Worm (Caenorhabditis elegans) whole organism, L3 larva: ENCODE measurements around the gene K01D12.20.
A peak's percentile ranks its signal among the peaks of the same experiment; 100 is the strongest.

Experiments
- R02D3.7 ChIP-seq: fragments of 150-350 bp; optimal IDR thresholded peaks from 2 replicates; lab custom pipeline; 2014; ENCODE audit warnings: missing biosample characterization, missing genetic modification characterization
- ZK546.5 ChIP-seq: sonication (generic microtip); optimal IDR thresholded peaks from 2 replicates; lab custom pipeline; 2017; ENCODE audit warnings: missing biosample characterization, missing genetic modification characterization
- aly-2 ChIP-seq: fragments of 150-350 bp; optimal IDR thresholded peaks from 2 replicates; lab custom pipeline; 2014; ENCODE audit warnings: missing biosample characterization, missing genetic modification characterization
- ama-1 ChIP-seq: fragments of 150-350 bp; optimal IDR thresholded peaks from 2 replicates; lab custom pipeline; 2018
- ceh-16 ChIP-seq: sonication (generic microtip); optimal IDR thresholded peaks from 2 replicates; lab custom pipeline; 2017; ENCODE audit warnings: missing biosample characterization, missing genetic modification characterization
- ceh-28 ChIP-seq: fragments of 150-350 bp; optimal IDR thresholded peaks from 2 replicates; lab custom pipeline; 2014; ENCODE audit warnings: missing biosample characterization, missing genetic modification reagents, missing genetic modification characterization
- ceh-82 ChIP-seq: fragments of 150-350 bp; optimal IDR thresholded peaks from 2 replicates; lab custom pipeline; 2014; ENCODE audit warnings: missing biosample characterization, missing genetic modification characterization
- ceh-9 ChIP-seq: sonication (generic microtip); optimal IDR thresholded peaks from 2 replicates; lab custom pipeline; 2018; ENCODE audit warnings: missing biosample characterization, missing genetic modification characterization
- daf-12 ChIP-seq: fragments of 150-350 bp; optimal IDR thresholded peaks from 2 replicates; lab custom pipeline; 2014; ENCODE audit warnings: missing biosample characterization, missing genetic modification reagents, missing genetic modification characterization
- egl-27 ChIP-seq: sonication (generic microtip); optimal IDR thresholded peaks from 4 replicates; lab custom pipeline; 2017; ENCODE audit warnings: missing biosample characterization, missing genetic modification reagents, missing genetic modification characterization
- egl-5 ChIP-seq: fragments of 150-350 bp; optimal IDR thresholded peaks from 2 replicates; lab custom pipeline; 2017; ENCODE audit warnings: missing biosample characterization, missing genetic modification reagents, missing genetic modification characterization, inconsistent platforms
- elt-1 ChIP-seq: fragments of 150-350 bp; optimal IDR thresholded peaks from 2 replicates; lab custom pipeline; 2014; ENCODE audit warnings: missing biosample characterization, missing genetic modification characterization
- elt-2 ChIP-seq: sonication (generic microtip); optimal IDR thresholded peaks from 2 replicates; lab custom pipeline; 2016; ENCODE audit warnings: missing genetic modification reagents, mild to moderate bottlenecking, missing genetic modification characterization, missing compliant biosample characterization
- elt-3 ChIP-seq, 3 experiments: fragments of 150-350 bp in 1 of 3; sonication (generic microtip) in 2 of 3; optimal IDR thresholded peaks; 2 replicates in 2 of 3; 4 replicates in 1 of 3; lab custom pipeline; 2014 to 2017; ENCODE audit warnings: missing biosample characterization in 3 of 3, missing genetic modification characterization in 3 of 3
- fkh-10 ChIP-seq: sonication (generic microtip); optimal IDR thresholded peaks from 2 replicates; lab custom pipeline; 2017; ENCODE audit warnings: missing biosample characterization, missing genetic modification reagents, missing genetic modification characterization
- fkh-2 ChIP-seq: fragments of 150-350 bp; optimal IDR thresholded peaks from 2 replicates; lab custom pipeline; 2014; ENCODE audit warnings: missing biosample characterization, missing genetic modification reagents, missing genetic modification characterization
- fos-1 ChIP-seq: fragments of 150-350 bp; optimal IDR thresholded peaks from 2 replicates; lab custom pipeline; 2014; ENCODE audit warnings: missing biosample characterization, missing genetic modification characterization
- hmg-11 ChIP-seq: sonication (generic microtip); optimal IDR thresholded peaks from 2 replicates; lab custom pipeline; 2016; ENCODE audit warnings: missing genetic modification characterization, missing compliant biosample characterization
- jun-1 ChIP-seq: fragments of 150-350 bp; optimal IDR thresholded peaks from 2 replicates; lab custom pipeline; 2014; ENCODE audit warnings: missing biosample characterization, missing genetic modification reagents, missing genetic modification characterization
- lin-15B ChIP-seq: fragments of 150-350 bp; optimal IDR thresholded peaks from 2 replicates; lab custom pipeline; 2014; ENCODE audit warnings: missing biosample characterization, missing genetic modification characterization
- lsy-12 ChIP-seq: sonication (generic microtip); optimal IDR thresholded peaks from 2 replicates; lab custom pipeline; 2016; ENCODE audit warnings: mild to moderate bottlenecking, missing genetic modification characterization, missing compliant biosample characterization
- mml-1 ChIP-seq: fragments of 150-350 bp; sonication (generic microtip); optimal IDR thresholded peaks from 3 replicates; lab custom pipeline; 2014; ENCODE audit warnings: missing biosample characterization, missing genetic modification characterization
- nhr-11 ChIP-seq: fragments of 150-350 bp; optimal IDR thresholded peaks from 2 replicates; lab custom pipeline; 2014; ENCODE audit warnings: missing biosample characterization, missing genetic modification characterization
- nhr-23 ChIP-seq: fragments of 150-350 bp; optimal IDR thresholded peaks from 2 replicates; lab custom pipeline; 2014; ENCODE audit warnings: missing biosample characterization, missing genetic modification reagents, missing genetic modification characterization
- nhr-237 ChIP-seq: fragments of 150-350 bp; optimal IDR thresholded peaks from 2 replicates; lab custom pipeline; 2014; ENCODE audit warnings: missing biosample characterization, missing genetic modification characterization
- nhr-25 ChIP-seq: sonication (generic microtip); optimal IDR thresholded peaks from 2 replicates; lab custom pipeline; 2017; ENCODE audit warnings: missing biosample characterization, missing genetic modification characterization
- nhr-28 ChIP-seq: fragments of 150-350 bp; optimal IDR thresholded peaks from 2 replicates; lab custom pipeline; 2014; ENCODE audit warnings: missing biosample characterization, missing genetic modification characterization
- nhr-43 ChIP-seq: sonication (generic microtip); optimal IDR thresholded peaks from 2 replicates; lab custom pipeline; 2016; ENCODE audit warnings: mild to moderate bottlenecking, missing genetic modification characterization, missing compliant biosample characterization; ENCODE audit not compliant: poor library complexity, severe bottlenecking
- nhr-67 ChIP-seq: fragments of 150-350 bp; optimal IDR thresholded peaks from 2 replicates; lab custom pipeline; 2014; ENCODE audit warnings: missing biosample characterization, missing genetic modification characterization
- pqm-1 ChIP-seq: fragments of 150-350 bp; optimal IDR thresholded peaks from 2 replicates; lab custom pipeline; 2017; ENCODE audit warnings: missing biosample characterization, missing genetic modification characterization, inconsistent platforms
- sea-2 ChIP-seq: fragments of 150-350 bp; sonication (generic microtip); optimal IDR thresholded peaks from 4 replicates; lab custom pipeline; 2014; ENCODE audit warnings: missing biosample characterization, missing genetic modification reagents, missing genetic modification characterization
- skn-1 ChIP-seq: fragments of 150-350 bp; optimal IDR thresholded peaks from 2 replicates; lab custom pipeline; 2014; ENCODE audit warnings: missing biosample characterization, missing genetic modification characterization
- snpc-4 ChIP-seq: fragments of 150-350 bp; optimal IDR thresholded peaks from 2 replicates; lab custom pipeline; 2014; ENCODE audit warnings: missing biosample characterization, missing genetic modification characterization
- tbx-2 ChIP-seq: sonication (generic microtip); optimal IDR thresholded peaks from 2 replicates; lab custom pipeline; 2016; ENCODE audit warnings: mild to moderate bottlenecking, missing genetic modification characterization, missing compliant biosample characterization
- unc-39 ChIP-seq: sonication (generic microtip); optimal IDR thresholded peaks from 4 replicates; lab custom pipeline; 2017; ENCODE audit warnings: missing biosample characterization, missing genetic modification characterization
- unc-62 ChIP-seq: fragments of 150-350 bp; sonication (generic microtip); optimal IDR thresholded peaks from 4 replicates; lab custom pipeline; 2014; ENCODE audit warnings: missing biosample characterization, missing genetic modification reagents, missing genetic modification characterization
- ztf-11 ChIP-seq: fragments of 150-350 bp; optimal IDR thresholded peaks from 2 replicates; lab custom pipeline; 2014; ENCODE audit warnings: missing biosample characterization, missing genetic modification characterization
- ztf-4 ChIP-seq: fragments of 150-350 bp; optimal IDR thresholded peaks from 2 replicates; lab custom pipeline; 2014; ENCODE audit warnings: missing biosample characterization, missing genetic modification characterization

Gene K01D12.20

ce11 chrV:12432111-12432510 lies 31.5 kb upstream of the K01D12.20 start, which contains the start of gene C54D10.13:
C54D10.13 (minus strand) TSS chrV:12432289.
- TF ChIP-seq pqm-1 (peak; percentile 62), elt-2 (tag; lab: Kevin White, UChicago) (peak; percentile 48), nhr-43 (no peak), aly-2 (tag; lab: Kevin White, UChicago) (no peak)

ce11 chrV:12429039-12429438 lies 28.4 kb upstream of the K01D12.20 start, which contains the start of gene C54D10.5:
C54D10.5 (plus strand) TSS chrV:12429339.
- TF ChIP-seq ceh-9 (tag; lab: Kevin White, UChicago), result no peak
- no peak for TF ChIP-seq nhr-28 (tag; lab: Kevin White, UChicago)
- no peak for TF ChIP-seq ztf-11
- TF ChIP-seq nhr-11 (tag; lab: Kevin White, UChicago), result no peak
- TF ChIP-seq elt-3 (tag; optimal IDR thresholded peaks at IDR 0.05; lab: Kevin White, UChicago), result no peak
- TF ChIP-seq ama-1 (lab: Kevin White, UChicago), result no peak
- TF ChIP-seq fos-1 (tag; lab: Kevin White, UChicago), result no peak
- TF ChIP-seq snpc-4 (tag; lab: Kevin White, UChicago), result no peak
- no peak for TF ChIP-seq fkh-2 (tag; lab: Kevin White, UChicago)
- no peak for TF ChIP-seq nhr-25 (tag; lab: Kevin White, UChicago)
- TF ChIP-seq pqm-1, result no peak
- no peak for TF ChIP-seq ceh-16 (tag; lab: Kevin White, UChicago)
- no peak for TF ChIP-seq elt-2 (tag; lab: Kevin White, UChicago)
- no peak for TF ChIP-seq unc-39 (tag; lab: Kevin White, UChicago)
- TF ChIP-seq nhr-67 (tag; lab: Kevin White, UChicago), result no peak
- TF ChIP-seq daf-12, result no peak
- TF ChIP-seq mml-1 (tag; lab: Kevin White, UChicago), result no peak
- no peak for TF ChIP-seq unc-62
- TF ChIP-seq nhr-23 (tag; lab: Kevin White, UChicago), result no peak
- no peak for TF ChIP-seq ztf-4 (tag; lab: Kevin White, UChicago)

- TF ChIP-seq ZK546.5 (no peak), elt-1 (tag; lab: Kevin White, UChicago) (no peak), skn-1 (tag; lab: Kevin White, UChicago) (no peak), hmg-11 (no peak), egl-27 (tag; lab: Kevin White, UChicago) (no peak), elt-2 (tag; lab: Kevin White, UChicago) (no peak), ama-1 (lab: Kevin White, UChicago) (no peak), unc-62 (no peak), aly-2 (tag; lab: Kevin White, UChicago) (no peak), R02D3.7 (tag; lab: Kevin White, UChicago) (no peak), elt-3 (tag; optimal IDR thresholded peaks at IDR 0.05; lab: Kevin White, UChicago) (no peak), fkh-10 (GFP tag; lab: Kevin White, UChicago) (no peak), tbx-2 (tag; lab: Kevin White, UChicago) (no peak), unc-39 (tag; lab: Kevin White, UChicago) (no peak), nhr-23 (tag; lab: Kevin White, UChicago) (no peak), ztf-11 (no peak), nhr-237 (tag; lab: Kevin White, UChicago) (no peak), nhr-43 (no peak)
- TF ChIP-seq, all 47 proteins: peak for 0
Measured at ce11 chrV:12427826-12428225, 27.2 kb upstream of the K01D12.20 start.

ce11 chrV:12421360-12421759 lies 20.7 kb upstream of the K01D12.20 start:
- no peak for TF ChIP-seq hmg-11
- no peak for TF ChIP-seq lin-15B (tag; lab: Kevin White, UChicago)
- no peak for TF ChIP-seq ceh-28 (tag; lab: Kevin White, UChicago)
- no peak for TF ChIP-seq ztf-4 (tag; lab: Kevin White, UChicago)

ce11 chrV:12420843-12421242 lies 20.2 kb upstream of the K01D12.20 start, which contains the start of gene C54D10.4:
C54D10.4 (minus strand) TSS chrV:12420943.
- no peak for TF ChIP-seq nhr-67 (tag; lab: Kevin White, UChicago)
- TF ChIP-seq fkh-2 (tag; lab: Kevin White, UChicago), result no peak
- TF ChIP-seq ztf-4 (tag; lab: Kevin White, UChicago), result no peak
- TF ChIP-seq lin-15B (tag; lab: Kevin White, UChicago), result no peak
- TF ChIP-seq sea-2 (GFP tag; lab: Kevin White, UChicago), result no peak
- no peak for TF ChIP-seq ama-1 (lab: Kevin White, UChicago)
- no peak for TF ChIP-seq ceh-82 (tag; lab: Kevin White, UChicago)
- TF ChIP-seq nhr-43, result no peak
- TF ChIP-seq fkh-10 (GFP tag; lab: Kevin White, UChicago), result no peak
- no peak for TF ChIP-seq mml-1 (tag; lab: Kevin White, UChicago)
- no peak for TF ChIP-seq egl-5 (tag; lab: Kevin White, UChicago)
- no peak for TF ChIP-seq nhr-237 (tag; lab: Kevin White, UChicago)
- no peak for TF ChIP-seq aly-2 (tag; lab: Kevin White, UChicago)
- TF ChIP-seq fos-1 (tag; lab: Kevin White, UChicago), result no peak
- TF ChIP-seq jun-1 (tag; lab: Kevin White, UChicago), result no peak
- no peak for TF ChIP-seq tbx-2 (tag; lab: Kevin White, UChicago)
- no peak for TF ChIP-seq lsy-12 (tag; lab: Kevin White, UChicago)
